Worm (Caenorhabditis elegans) whole organism, L4/young adult: ENCODE measurements around the gene nemt-1.

Experiments
- dao-5 ChIP-seq: sonication (generic microtip); optimal IDR thresholded peaks from 2 replicates; lab custom pipeline; 2016; ENCODE audit warnings: missing genotype, missing genetic modification characterization, moderate library complexity, missing compliant biosample characterization
- him-1 ChIP-seq: sonication (generic microtip); optimal IDR thresholded peaks from 2 replicates; lab custom pipeline; 2016; ENCODE audit warnings: missing genotype, missing genetic modification reagents, missing genetic modification characterization, missing compliant biosample characterization

DNA sequence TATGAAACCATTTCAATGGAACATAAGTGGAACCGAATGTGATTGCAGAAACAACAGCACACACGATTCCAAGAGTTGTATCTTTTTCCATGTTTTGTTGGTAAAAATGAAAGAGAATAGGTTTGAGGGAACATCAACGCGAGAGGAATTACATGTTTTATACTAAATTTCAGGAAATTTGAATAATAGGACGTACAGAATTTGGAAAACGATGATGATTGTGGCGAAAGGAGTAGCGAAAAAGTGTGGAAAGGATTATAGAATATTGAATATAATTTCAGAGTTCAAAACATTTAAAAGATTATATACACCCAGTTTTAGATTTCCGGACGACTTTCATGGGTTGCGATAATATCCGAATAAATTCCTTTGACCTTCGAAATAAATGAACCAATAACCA, 10.3 kb downstream of the nemt-1 start, which contains the start of gene F49C12.6:
- TF ChIP-seq him-1 (tag; lab: Kevin White, UChicago) (no peak), dao-5 (no peak)
